Worm (Caenorhabditis elegans) whole organism, midembryonic: ENCODE data around the gene pinn-4.

Source experiments
- klf-2 ChIP-seq: fragments of 200-800 bp; sonication (Bioruptor generic); conservative IDR thresholded peaks from 2 replicates; pipeline ENCODE4 v1.3.6; 2022; ENCODE audit warnings: missing genetic modification reagents, missing genetic modification characterization, missing compliant biosample characterization
- ref-1 ChIP-seq: fragments of 200-800 bp; sonication (Bioruptor generic); conservative IDR thresholded peaks from 2 replicates; pipeline ENCODE4 v1.3.6; 2022; ENCODE audit warnings: missing genetic modification reagents, missing genetic modification characterization, missing compliant biosample characterization
- ztf-23 ChIP-seq: fragments of 200-800 bp; sonication (Bioruptor generic); IDR thresholded peaks from 2 replicates; pipeline ENCODE4 v1.3.6; 2022; ENCODE audit warnings: missing genetic modification reagents, missing genetic modification characterization, missing compliant biosample characterization

DNA sequence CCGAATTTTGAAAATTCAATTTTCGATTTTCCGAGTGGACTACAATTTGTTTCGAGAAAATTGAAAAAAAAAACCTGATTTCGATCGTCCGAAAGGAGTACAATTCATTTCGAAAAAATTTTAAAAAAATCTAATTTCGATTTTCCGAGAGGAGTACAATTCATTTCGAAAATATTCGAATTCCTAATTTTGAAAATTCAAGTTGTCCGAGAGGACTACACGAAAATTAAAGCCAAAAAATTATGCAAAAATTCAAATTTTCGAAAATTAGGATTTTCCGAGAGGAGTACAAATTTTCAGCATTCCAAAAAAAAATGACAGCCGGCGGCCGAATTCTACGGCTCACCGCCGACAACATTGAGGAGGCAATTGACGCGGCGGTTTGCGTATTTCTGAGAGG is 9.6 kb downstream of the pinn-4 start, which contains the start of gene Y48C3A.18:
- TF ChIP-seq ref-1 (no peak), klf-2 (GFP tag; lab: Robert Waterston, UW) (no peak), ztf-23 (GFP tag; lab: Robert Waterston, UW) (no peak)
